Worm (Caenorhabditis elegans) whole organism, L3 larva: ENCODE data around the gene T26A5.2.

ENCODE experiments used
- ceh-16 ChIP-seq: sonication (generic microtip); optimal IDR thresholded peaks from 2 replicates; lab custom pipeline; 2017; ENCODE audit warnings: missing biosample characterization, missing genetic modification characterization
- ceh-28 ChIP-seq: fragments of 150-350 bp; optimal IDR thresholded peaks from 2 replicates; lab custom pipeline; 2014; ENCODE audit warnings: missing biosample characterization, missing genetic modification reagents, missing genetic modification characterization
- egl-5 ChIP-seq: fragments of 150-350 bp; optimal IDR thresholded peaks from 2 replicates; lab custom pipeline; 2017; ENCODE audit warnings: missing biosample characterization, missing genetic modification reagents, missing genetic modification characterization, inconsistent platforms
- elt-3 ChIP-seq, 3 experiments: fragments of 150-350 bp in 1 of 3; sonication (generic microtip) in 2 of 3; optimal IDR thresholded peaks; 2 replicates in 2 of 3; 4 replicates in 1 of 3; lab custom pipeline; 2014 to 2017; ENCODE audit warnings: missing biosample characterization in 3 of 3, missing genetic modification characterization in 3 of 3
- fkh-10 ChIP-seq: sonication (generic microtip); optimal IDR thresholded peaks from 2 replicates; lab custom pipeline; 2017; ENCODE audit warnings: missing biosample characterization, missing genetic modification reagents, missing genetic modification characterization
- mdl-1 ChIP-seq: fragments of 150-350 bp; optimal IDR thresholded peaks from 2 replicates; lab custom pipeline; 2014; ENCODE audit warnings: missing biosample characterization, missing genetic modification characterization
- nhr-28 ChIP-seq: fragments of 150-350 bp; optimal IDR thresholded peaks from 2 replicates; lab custom pipeline; 2014; ENCODE audit warnings: missing biosample characterization, missing genetic modification characterization
- nhr-43 ChIP-seq: sonication (generic microtip); optimal IDR thresholded peaks from 2 replicates; lab custom pipeline; 2016; ENCODE audit warnings: mild to moderate bottlenecking, missing genetic modification characterization, missing compliant biosample characterization; ENCODE audit not compliant: poor library complexity, severe bottlenecking
- pqm-1 ChIP-seq: fragments of 150-350 bp; optimal IDR thresholded peaks from 2 replicates; lab custom pipeline; 2017; ENCODE audit warnings: missing biosample characterization, missing genetic modification characterization, inconsistent platforms
- skn-1 ChIP-seq: fragments of 150-350 bp; optimal IDR thresholded peaks from 2 replicates; lab custom pipeline; 2014; ENCODE audit warnings: missing biosample characterization, missing genetic modification characterization
- snpc-4 ChIP-seq: fragments of 150-350 bp; optimal IDR thresholded peaks from 2 replicates; lab custom pipeline; 2014; ENCODE audit warnings: missing biosample characterization, missing genetic modification characterization
- unc-39 ChIP-seq: sonication (generic microtip); optimal IDR thresholded peaks from 4 replicates; lab custom pipeline; 2017; ENCODE audit warnings: missing biosample characterization, missing genetic modification characterization

DNA sequence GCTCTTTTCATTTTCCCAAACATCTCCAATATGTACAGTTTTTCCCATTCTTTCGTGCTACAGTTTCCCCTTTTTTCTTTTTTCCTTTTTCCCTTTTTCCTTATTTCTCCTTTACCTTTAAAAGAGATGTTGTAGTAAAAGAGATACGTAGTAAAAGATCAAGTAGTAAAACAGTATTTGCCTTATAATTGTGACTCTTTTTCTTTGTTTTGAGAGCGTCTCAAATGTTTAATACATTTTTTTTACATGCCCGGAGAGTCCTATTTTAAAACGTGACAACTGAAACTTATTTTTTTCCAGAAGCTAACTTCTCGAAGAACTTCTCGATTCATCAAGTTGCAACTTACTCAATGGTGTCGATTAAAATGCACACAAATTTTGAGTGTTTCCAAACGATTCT is 40.7 kb downstream of the T26A5.2 start, which contains the start of gene F23F12.12:
- TF ChIP-seq ceh-28 (tag; lab: Kevin White, UChicago) (no peak), mdl-1 (tag; lab: Kevin White, UChicago) (no peak), nhr-28 (tag; lab: Kevin White, UChicago) (no peak), fkh-10 (no peak), egl-5 (tag; lab: Kevin White, UChicago) (no peak), unc-39 (tag; lab: Kevin White, UChicago) (no peak), elt-3 (tag; optimal IDR thresholded peaks at IDR 0.05; lab: Kevin White, UChicago) (no peak), pqm-1 (no peak), snpc-4 (tag; lab: Kevin White, UChicago) (no peak), nhr-43 (tag; lab: Kevin White, UChicago) (no peak), skn-1 (tag; lab: Kevin White, UChicago) (no peak), ceh-16 (tag; lab: Kevin White, UChicago) (no peak)
